Worm (Caenorhabditis elegans) whole organism, L4/young adult: ENCODE measurements around the gene srh-141.

Experiments
- W03F9.2 ChIP-seq: fragments of 150-350 bp; optimal IDR thresholded peaks from 2 replicates; lab custom pipeline; 2014; ENCODE audit warnings: missing biosample characterization, missing genetic modification characterization
- dao-5 ChIP-seq: sonication (generic microtip); optimal IDR thresholded peaks from 2 replicates; lab custom pipeline; 2016; ENCODE audit warnings: missing genotype, missing genetic modification characterization, moderate library complexity, missing compliant biosample characterization
- him-1 ChIP-seq: sonication (generic microtip); optimal IDR thresholded peaks from 2 replicates; lab custom pipeline; 2016; ENCODE audit warnings: missing genotype, missing genetic modification reagents, missing genetic modification characterization, missing compliant biosample characterization

srh-141 gene

DNA sequence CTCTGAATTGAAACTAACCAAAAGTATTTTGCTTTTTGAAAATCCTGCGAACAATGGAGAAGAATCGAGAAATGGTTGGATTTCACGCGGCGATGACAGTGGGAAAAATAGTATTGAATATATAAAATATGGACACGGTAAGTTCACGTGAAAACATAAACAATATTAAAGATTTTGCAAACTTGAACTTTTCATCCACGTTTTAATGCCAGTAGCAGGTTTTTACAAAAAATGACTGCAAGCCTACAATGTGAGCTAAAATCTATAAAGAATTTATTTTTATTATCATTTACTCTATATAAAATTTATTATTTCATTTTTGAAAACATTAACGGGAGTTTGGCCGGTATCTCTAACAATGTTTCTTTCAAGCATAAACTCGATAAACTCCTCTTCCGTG lies 14.2 kb upstream of the srh-141 start, which contains the start of gene F26D2.10:
TSS of gene F26D2.10 (minus strand) at position 101 of the 400 bp plus-strand sequence.
- no peak for TF ChIP-seq dao-5 (tag; lab: Kevin White, UChicago)
- no peak for TF ChIP-seq him-1 (tag; lab: Kevin White, UChicago)
- TF ChIP-seq W03F9.2 (tag; lab: Kevin White, UChicago): no peak

DNA sequence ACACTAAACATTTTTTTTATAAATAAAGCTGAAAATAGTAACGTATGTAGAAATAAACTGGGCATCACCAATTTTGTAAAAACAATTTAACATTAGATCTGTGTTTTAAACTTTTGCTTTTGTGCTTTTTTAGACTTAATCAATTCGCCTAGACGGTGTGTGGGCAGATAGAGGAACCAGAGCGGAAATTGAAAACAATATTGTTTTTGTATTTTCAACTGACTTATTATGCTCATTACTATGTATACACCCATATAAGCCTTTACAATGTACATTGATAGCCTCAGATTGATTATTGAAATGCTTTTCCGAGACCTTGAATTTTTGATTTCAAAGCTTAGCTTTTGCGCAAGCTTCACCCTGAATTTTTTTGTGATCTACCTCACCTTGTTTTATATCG lies 13.8 kb upstream of the srh-141 start, which contains the start of gene str-73:
TSS of gene str-73 (plus strand) at position 301 of the 400 bp plus-strand sequence.
- TF ChIP-seq W03F9.2 (tag; lab: Kevin White, UChicago): no peak
- no peak for TF ChIP-seq dao-5 (tag; lab: Kevin White, UChicago)
- no peak for TF ChIP-seq him-1 (tag; lab: Kevin White, UChicago)

DNA sequence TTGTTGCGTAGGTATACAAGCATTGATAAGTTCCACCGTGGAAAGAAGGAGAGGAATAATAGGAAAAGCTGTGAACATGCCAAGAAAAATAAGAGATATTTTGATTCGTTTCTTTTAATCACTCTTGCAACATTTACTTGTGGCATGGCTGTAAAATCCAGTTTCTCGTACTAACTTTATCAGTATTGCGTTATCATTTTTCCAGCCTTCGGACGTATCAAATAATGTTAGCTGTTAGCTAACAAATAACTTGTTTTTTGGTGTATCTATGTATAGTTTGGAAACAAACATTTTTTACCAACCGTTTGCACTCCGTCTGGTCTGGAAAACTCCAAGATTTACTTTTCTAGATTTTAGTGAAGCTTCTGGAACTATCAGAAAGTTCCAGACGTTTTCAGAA lies 10.3 kb upstream of the srh-141 start, which contains the start of gene clec-234:
TSS of gene clec-234 (minus strand) at position 101 of the 400 bp plus-strand sequence.
- TF ChIP-seq dao-5 (tag; lab: Kevin White, UChicago) (no peak), W03F9.2 (tag; lab: Kevin White, UChicago) (no peak), him-1 (tag; lab: Kevin White, UChicago) (no peak)

DNA sequence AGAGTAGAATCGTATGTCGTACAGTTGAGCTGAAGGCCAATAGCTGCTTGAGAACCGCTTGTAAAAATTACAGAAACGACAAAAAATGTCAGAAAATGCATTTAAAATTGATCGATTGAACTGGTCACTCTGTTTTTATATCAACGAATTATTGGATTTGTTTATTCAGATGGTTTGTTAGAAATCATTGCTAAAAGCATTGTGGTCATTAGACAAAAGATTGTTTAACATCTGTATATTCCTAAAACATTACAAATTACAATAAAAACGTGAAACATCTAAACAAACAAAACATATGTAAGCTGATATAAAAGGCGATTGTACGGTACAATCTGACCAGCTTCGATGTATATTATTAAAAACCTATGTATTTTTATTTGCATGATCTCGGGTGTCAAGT lies 8.2 kb upstream of the srh-141 start, which contains the start of the genes F26D2.13 and F26D2.14:
TSS of gene F26D2.13 (minus strand) at position 101 of the 400 bp plus-strand sequence.
TSS of gene F26D2.14 (plus strand) at position 346 of the 400 bp plus-strand sequence.
- TF ChIP-seq him-1 (tag; lab: Kevin White, UChicago) (no peak), W03F9.2 (tag; lab: Kevin White, UChicago) (no peak), dao-5 (tag; lab: Kevin White, UChicago) (no peak)

DNA sequence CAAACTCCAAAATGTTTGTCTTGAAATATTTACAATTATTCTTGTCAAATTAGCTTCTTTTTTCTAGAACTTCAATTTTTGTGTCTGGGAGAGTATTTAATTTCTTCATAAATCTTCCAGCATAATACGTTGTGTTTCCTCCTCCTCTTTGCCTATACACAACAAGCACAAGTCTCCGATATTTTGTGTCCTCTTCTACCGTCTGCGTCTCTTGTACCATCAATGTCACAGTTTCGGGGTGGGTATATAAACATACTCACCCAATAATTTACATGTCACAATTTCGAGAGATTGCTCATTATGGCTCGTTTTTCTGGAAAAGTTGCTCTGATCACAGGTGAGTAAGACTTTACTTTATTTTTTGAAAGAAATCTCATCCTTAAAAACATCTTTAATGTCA lies 6.2 kb upstream of the srh-141 start, which contains the start of gene F26D2.15:
TSS of gene F26D2.15 (plus strand) at position 301 of the 400 bp plus-strand sequence.
- TF ChIP-seq W03F9.2 (tag; lab: Kevin White, UChicago): no peak
- TF ChIP-seq him-1 (tag; lab: Kevin White, UChicago): no peak
- TF ChIP-seq dao-5 (tag; lab: Kevin White, UChicago): no peak

DNA sequence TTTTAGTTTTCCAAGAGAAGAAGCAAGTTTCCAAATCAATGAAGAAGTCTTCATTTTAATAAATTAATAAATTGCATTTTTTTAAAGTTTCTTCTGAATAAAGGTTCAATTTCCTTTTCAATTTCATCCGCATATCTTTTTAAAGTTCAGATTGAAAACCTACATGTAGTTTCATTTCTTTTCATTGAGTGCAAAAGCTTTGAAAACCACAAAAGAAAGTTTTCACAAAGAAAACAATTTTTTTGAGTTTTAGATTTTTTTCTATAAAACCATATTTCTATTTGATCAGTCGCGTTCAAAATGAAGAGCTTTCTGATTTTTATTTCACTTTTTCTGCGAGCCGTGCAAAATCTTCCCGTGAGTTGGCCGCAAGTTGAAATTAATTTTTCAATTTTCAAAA lies 1.9 kb downstream of the srh-141 start, which contains the start of gene T08G3.6:
TSS of gene T08G3.6 (plus strand) at position 301 of the 400 bp plus-strand sequence.
- TF ChIP-seq him-1 (tag; lab: Kevin White, UChicago) (no peak), dao-5 (tag; lab: Kevin White, UChicago) (no peak), W03F9.2 (tag; lab: Kevin White, UChicago) (no peak)

DNA sequence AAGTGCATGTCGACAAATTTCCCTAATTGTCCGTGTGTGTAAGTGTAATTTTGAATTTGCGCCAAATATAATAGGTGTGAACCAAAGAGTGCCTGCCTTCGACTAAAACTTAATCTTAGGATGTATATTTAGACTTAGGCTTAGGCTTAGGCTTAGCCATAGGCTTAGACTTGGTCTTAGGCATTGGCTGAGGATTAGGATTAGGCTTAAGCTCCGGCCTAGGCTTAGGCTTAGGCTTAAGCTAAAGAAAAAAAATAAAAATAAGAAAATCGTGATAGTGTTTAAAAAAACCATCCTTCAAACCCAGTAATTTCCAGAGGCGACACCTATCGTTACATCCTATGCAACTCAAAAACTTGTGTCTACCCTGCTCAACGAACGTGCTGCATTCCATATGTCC lies 2.5 kb downstream of the srh-141 start:
- TF ChIP-seq him-1 (tag; lab: Kevin White, UChicago) (no peak), W03F9.2 (tag; lab: Kevin White, UChicago) (no peak), dao-5 (tag; lab: Kevin White, UChicago) (no peak)

DNA sequence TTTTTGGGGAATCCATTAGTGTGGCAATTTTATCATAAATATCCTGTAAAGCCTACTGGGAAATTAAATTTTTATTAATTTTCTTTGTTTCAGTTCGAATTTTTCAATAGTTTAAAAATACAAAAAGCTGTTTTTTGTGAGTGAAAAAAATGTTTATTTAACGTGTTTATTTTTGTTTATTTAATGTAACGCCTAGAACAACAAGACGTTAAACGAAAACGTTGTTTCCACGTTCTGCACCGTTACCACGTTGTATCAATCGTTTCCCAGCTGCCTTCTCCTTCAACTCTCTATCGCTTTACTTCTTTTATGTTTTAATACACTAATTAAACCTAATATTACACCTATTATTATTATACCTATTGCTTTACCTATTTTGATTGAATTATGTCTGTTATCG lies 4.0 kb downstream of the srh-141 start, which contains the start of gene T08G3.13:
TSS of gene T08G3.13 (plus strand) at position 301 of the 400 bp plus-strand sequence.
- TF ChIP-seq dao-5 (tag; lab: Kevin White, UChicago) (no peak), him-1 (tag; lab: Kevin White, UChicago) (no peak), W03F9.2 (tag; lab: Kevin White, UChicago) (no peak)

DNA sequence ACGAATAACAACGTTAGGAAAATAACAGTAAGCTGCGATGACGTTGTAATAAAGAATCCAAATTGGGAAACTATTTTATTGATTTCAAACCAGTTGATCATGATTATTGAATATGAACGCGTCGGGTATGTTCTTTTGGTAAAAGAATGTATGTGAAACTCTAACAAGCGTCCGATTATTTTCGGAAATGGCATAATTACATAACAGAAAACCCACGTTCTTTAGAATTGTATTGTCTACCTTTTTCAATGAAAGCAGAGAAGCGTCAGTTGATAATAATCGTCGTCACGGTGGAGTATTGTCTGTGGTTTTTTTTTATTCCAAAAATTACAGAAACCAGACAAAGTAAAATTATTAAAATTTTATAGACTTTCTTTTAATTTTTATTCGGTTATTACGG lies 11.3 kb downstream of the srh-141 start, which contains the start of gene str-14:
TSS of gene str-14 (minus strand) at position 101 of the 400 bp plus-strand sequence.
- TF ChIP-seq W03F9.2 (tag; lab: Kevin White, UChicago) (no peak), him-1 (tag; lab: Kevin White, UChicago) (no peak), dao-5 (tag; lab: Kevin White, UChicago) (no peak)

DNA sequence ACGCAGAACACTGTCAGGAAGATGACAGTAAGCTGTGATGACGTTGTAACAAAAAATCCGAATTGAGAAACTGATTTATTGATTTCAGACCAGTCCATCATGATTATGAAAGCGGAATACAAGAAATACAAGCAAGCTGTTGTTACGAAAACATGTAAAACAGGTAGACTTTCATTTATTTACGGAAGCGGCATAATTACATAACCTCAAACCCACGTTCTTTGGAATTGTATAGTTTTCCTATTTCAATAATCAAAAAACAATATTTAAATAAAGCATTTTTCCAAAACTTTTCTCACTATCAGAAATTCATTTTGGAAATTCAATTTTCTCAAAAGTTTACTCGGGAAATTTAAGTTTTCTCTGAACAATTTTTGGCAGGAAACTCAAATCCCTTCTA lies 15.0 kb downstream of the srh-141 start, which contains the start of gene str-15:
TSS of gene str-15 (minus strand) at position 101 of the 400 bp plus-strand sequence.
- no peak for TF ChIP-seq W03F9.2 (tag; lab: Kevin White, UChicago)
- TF ChIP-seq dao-5 (tag; lab: Kevin White, UChicago): no peak
- TF ChIP-seq him-1 (tag; lab: Kevin White, UChicago): no peak

DNA sequence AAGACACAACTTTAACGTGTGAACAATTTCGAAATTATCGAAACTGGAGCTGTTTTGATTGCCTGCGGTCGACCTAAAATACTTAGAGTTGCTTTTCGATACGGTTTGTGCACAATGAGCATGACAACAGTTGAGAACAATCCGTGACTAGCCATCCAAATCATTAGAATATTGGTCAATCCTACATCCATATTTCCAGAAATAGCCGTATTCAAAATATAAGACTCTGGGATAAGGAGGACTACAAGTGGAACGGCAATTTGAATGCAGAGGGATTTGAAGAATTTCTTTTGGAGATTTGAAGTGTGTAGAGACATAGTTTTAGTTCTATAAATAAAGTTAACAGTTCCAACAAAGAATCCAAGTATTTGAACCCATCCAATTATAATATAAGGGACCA lies 15.7 kb downstream of the srh-141 start:
- no peak for TF ChIP-seq W03F9.2 (tag; lab: Kevin White, UChicago)
- TF ChIP-seq dao-5 (tag; lab: Kevin White, UChicago): no peak
- TF ChIP-seq him-1 (tag; lab: Kevin White, UChicago): no peak

DNA sequence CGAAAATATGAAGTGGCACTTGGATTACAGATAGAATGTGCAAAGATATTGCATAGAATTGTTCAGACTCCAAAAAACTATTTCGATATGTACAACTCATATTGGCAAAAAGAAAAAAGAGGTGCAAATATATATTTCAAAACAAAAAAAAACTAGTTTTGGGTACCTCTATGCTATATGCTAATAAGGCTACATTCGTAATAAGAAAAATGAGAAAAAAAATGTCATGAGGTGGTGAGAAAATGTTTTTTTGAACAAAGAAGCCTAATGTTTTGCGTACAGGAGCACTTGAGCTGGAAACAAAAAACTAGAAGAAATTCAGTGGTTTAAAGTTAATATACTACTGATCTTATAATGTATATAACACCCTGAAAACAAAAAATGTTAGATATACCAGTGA lies 17.1 kb downstream of the srh-141 start, which contains the start of gene srh-142:
TSS of gene srh-142 (minus strand) at position 101 of the 400 bp plus-strand sequence.
- no peak for TF ChIP-seq him-1 (tag; lab: Kevin White, UChicago)
- TF ChIP-seq W03F9.2 (tag; lab: Kevin White, UChicago): no peak
- TF ChIP-seq dao-5 (tag; lab: Kevin White, UChicago): no peak

DNA sequence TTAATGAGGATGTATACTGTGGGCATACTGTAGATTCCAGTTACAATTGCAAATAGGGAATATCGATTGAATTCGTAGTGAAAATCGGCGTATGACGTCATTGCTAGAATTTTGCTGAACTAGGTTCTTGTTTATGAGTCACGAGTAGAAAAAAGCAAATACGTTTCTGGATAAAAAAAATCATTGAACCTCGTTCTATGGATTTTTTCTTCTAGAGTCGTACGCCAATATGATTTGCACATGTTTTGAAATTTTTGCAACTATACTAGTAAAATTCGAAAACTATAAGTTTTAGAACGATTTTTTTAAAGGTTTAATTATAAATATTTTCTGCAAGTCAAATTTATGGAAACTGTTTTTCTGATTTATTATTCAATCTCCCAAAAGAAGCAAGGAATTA lies 24.1 kb downstream of the srh-141 start, which contains the start of gene sru-44:
TSS of gene sru-44 (minus strand) at position 101 of the 400 bp plus-strand sequence.
- TF ChIP-seq dao-5 (tag; lab: Kevin White, UChicago) (no peak), him-1 (tag; lab: Kevin White, UChicago) (no peak), W03F9.2 (tag; lab: Kevin White, UChicago) (no peak)
